Fruit fly (Drosophila melanogaster) S2 (cell line): ENCODE measurements around the gene CG34305.

Experiments used
- CG8478 ChIP-seq: fragments of >200 bp; optimal IDR thresholded peaks from 2 replicates; lab custom pipeline; 2018
- CTCF ChIP-seq, 2 experiments: fragments of >200 bp; optimal IDR thresholded peaks; 2 replicates each; lab custom pipeline; 2018

dm6 chr3R:4256672-4257071 lies 13.7 kb upstream of the CG34305 start, which contains the start of gene Or82a:
- TF ChIP-seq CG8478, result no peak
- TF ChIP-seq CTCF (optimal IDR thresholded peaks at IDR 0.05; lab: Kevin White, UChicago), result no peak
